Fruit fly (Drosophila melanogaster): ENCODE results near the gene Tsp26A.

- no peak for TF ChIP-seq psq (optimal IDR thresholded peaks at IDR 0.05)
- TF ChIP-seq CG8478 (optimal IDR thresholded peaks at IDR 0.05) = no peak
- TF ChIP-seq usp (GFP tag; optimal IDR thresholded peaks at IDR 0.05) = no peak
These were observed 13.0 kb downstream of the Tsp26A start for dm6 chr2L:6013071-6013417.
